Worm (Caenorhabditis elegans) whole organism, L3 larva: ENCODE results near the gene nas-33.

ENCODE experiments used
- ama-1 ChIP-seq: fragments of 150-350 bp; optimal IDR thresholded peaks from 2 replicates; lab custom pipeline; 2018
- egl-27 ChIP-seq: sonication (generic microtip); optimal IDR thresholded peaks from 4 replicates; lab custom pipeline; 2017; ENCODE audit warnings: missing biosample characterization, missing genetic modification reagents, missing genetic modification characterization
- fkh-10 ChIP-seq: sonication (generic microtip); optimal IDR thresholded peaks from 2 replicates; lab custom pipeline; 2017; ENCODE audit warnings: missing biosample characterization, missing genetic modification reagents, missing genetic modification characterization
- fos-1 ChIP-seq: fragments of 150-350 bp; optimal IDR thresholded peaks from 2 replicates; lab custom pipeline; 2014; ENCODE audit warnings: missing biosample characterization, missing genetic modification characterization
- lin-15B ChIP-seq: fragments of 150-350 bp; optimal IDR thresholded peaks from 2 replicates; lab custom pipeline; 2014; ENCODE audit warnings: missing biosample characterization, missing genetic modification characterization
- lin-39 ChIP-seq: fragments of 150-350 bp; optimal IDR thresholded peaks from 2 replicates; lab custom pipeline; 2018; ENCODE audit warnings: missing biosample characterization, missing genetic modification reagents, missing genetic modification characterization
- mdl-1 ChIP-seq: fragments of 150-350 bp; optimal IDR thresholded peaks from 2 replicates; lab custom pipeline; 2014; ENCODE audit warnings: missing biosample characterization, missing genetic modification characterization
- nhr-25 ChIP-seq: sonication (generic microtip); optimal IDR thresholded peaks from 2 replicates; lab custom pipeline; 2017; ENCODE audit warnings: missing biosample characterization, missing genetic modification characterization
- nhr-77 ChIP-seq: fragments of 150-350 bp; optimal IDR thresholded peaks from 2 replicates; lab custom pipeline; 2014; ENCODE audit warnings: missing biosample characterization, missing genetic modification characterization
- ztf-11 ChIP-seq: fragments of 150-350 bp; optimal IDR thresholded peaks from 2 replicates; lab custom pipeline; 2014; ENCODE audit warnings: missing biosample characterization, missing genetic modification characterization
- ztf-4 ChIP-seq: fragments of 150-350 bp; optimal IDR thresholded peaks from 2 replicates; lab custom pipeline; 2014; ENCODE audit warnings: missing biosample characterization, missing genetic modification characterization

ce11 chrX:6440464-6440863 lies 14.6 kb downstream of the nas-33 start, which contains the start of gene K10C2.14:
- TF ChIP-seq ama-1 (no peak), ztf-4 (tag; lab: Kevin White, UChicago) (no peak), ztf-11 (tag; lab: Kevin White, UChicago) (no peak), lin-15B (tag; lab: Kevin White, UChicago) (no peak), egl-27 (tag; lab: Kevin White, UChicago) (no peak), nhr-25 (tag; lab: Kevin White, UChicago) (no peak), lin-39 (no peak), fkh-10 (GFP tag; lab: Kevin White, UChicago) (no peak), nhr-77 (no peak), mdl-1 (no peak), fos-1 (tag; lab: Kevin White, UChicago) (no peak)
